Worm (Caenorhabditis elegans) whole organism, L1 larva: ENCODE results near the gene mog-5.

Experiments
- aha-1 ChIP-seq: fragments of 150-350 bp; optimal IDR thresholded peaks from 2 replicates; lab custom pipeline; 2014; ENCODE audit warnings: missing biosample characterization, missing genetic modification characterization
- mep-1 ChIP-seq: fragments of 150-350 bp; optimal IDR thresholded peaks from 2 replicates; lab custom pipeline; 2014; ENCODE audit warnings: missing biosample characterization, missing genetic modification characterization
- nhr-20 ChIP-seq: sonication (generic microtip); optimal IDR thresholded peaks from 2 replicates; lab custom pipeline; 2016; ENCODE audit warnings: mild to moderate bottlenecking, missing genetic modification characterization, missing compliant biosample characterization
- nhr-28 ChIP-seq: fragments of 150-350 bp; optimal IDR thresholded peaks from 2 replicates; lab custom pipeline; 2014; ENCODE audit warnings: missing biosample characterization, missing genetic modification characterization
- nhr-90 ChIP-seq: sonication (generic microtip); optimal IDR thresholded peaks from 2 replicates; lab custom pipeline; 2016; ENCODE audit warnings: mild to moderate bottlenecking, missing genetic modification characterization, missing compliant biosample characterization; ENCODE audit not compliant: poor library complexity
- pag-3 ChIP-seq: sonication (generic microtip); optimal IDR thresholded peaks from 2 replicates; lab custom pipeline; 2017; ENCODE audit warnings: missing genetic modification characterization, mild to moderate bottlenecking, missing compliant biosample characterization, antibody characterized with exemption, borderline replicate concordance; ENCODE audit not compliant: insufficient read depth
- tbx-2 ChIP-seq: sonication (generic microtip); optimal IDR thresholded peaks from 2 replicates; lab custom pipeline; 2016; ENCODE audit warnings: missing genetic modification characterization, missing compliant biosample characterization

- TF ChIP-seq nhr-20 (tag; lab: Kevin White, UChicago) (peak; percentile 95), mep-1 (peak; percentile 98), nhr-28 (tag; lab: Kevin White, UChicago) (no peak), tbx-2 (tag; lab: Kevin White, UChicago) (peak; percentile 94), aha-1 (tag; lab: Kevin White, UChicago) (peak; percentile 20), pag-3 (no peak), nhr-90 (peak; percentile 91)
Observed at ce11 chrII:5373275-5374047, 25.9 kb upstream of the mog-5 start, which contains the start of the genes agt-2 and F09E5.3.
